Fruit fly (Drosophila melanogaster) S2 (cell line): Measurements from ENCODE around the gene CG12061.

Experiments used
- CG8478 ChIP-seq: fragments of >200 bp; optimal IDR thresholded peaks from 2 replicates; lab custom pipeline; 2018
- CTCF ChIP-seq, 2 experiments: fragments of >200 bp; optimal IDR thresholded peaks; 2 replicates each; lab custom pipeline; 2018

DNA sequence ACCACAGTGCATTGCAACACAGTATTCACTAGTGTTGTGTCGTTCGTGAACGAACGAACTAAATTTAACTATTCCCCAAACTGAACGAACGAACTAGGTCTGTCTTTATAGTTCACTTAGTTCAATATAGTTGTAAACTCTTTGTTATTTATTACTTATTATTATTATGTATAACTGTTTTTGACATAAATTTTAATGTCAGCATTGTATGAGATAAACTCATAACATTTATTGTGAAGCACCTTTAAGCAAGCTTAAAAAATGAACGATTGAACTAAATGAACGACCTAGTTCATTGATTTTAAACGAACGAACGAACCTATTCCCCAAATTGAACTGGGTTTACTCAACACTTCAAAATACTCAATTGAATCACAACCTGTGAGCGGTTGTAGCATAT lies 28.9 kb upstream of the CG12061 start:
- no peak for TF ChIP-seq CTCF (optimal IDR thresholded peaks at IDR 0.05; lab: Kevin White, UChicago)
- TF ChIP-seq CG8478 (lab: Kevin White, UChicago): no peak
